Worm (Caenorhabditis elegans) whole organism, young adult: ENCODE measurements around the gene col-123.
"Not testable (repeated sequence)": the region's sequence is repeated elsewhere in the genome, so short reads cannot be mapped to it uniquely, and the experiment has no call there.

Source experiments
- B0336.3 ChIP-seq: fragments of 200-800 bp; sonication (Bioruptor generic); IDR thresholded peaks from 2 replicates; pipeline ENCODE4 v1.3.6; 2022; ENCODE audit warnings: missing genetic modification characterization, missing compliant biosample characterization
- C06A6.2 ChIP-seq: fragments of 200-800 bp; sonication (Bioruptor generic); conservative IDR thresholded peaks from 2 replicates; pipeline ENCODE4 v1.3.6; 2022; ENCODE audit warnings: missing genetic modification characterization, missing compliant biosample characterization
- F39B2.1 ChIP-seq: fragments of 200-800 bp; sonication (Bioruptor generic); IDR thresholded peaks from 2 replicates; pipeline ENCODE4 v1.3.6; 2022; ENCODE audit warnings: missing genetic modification reagents, missing genetic modification characterization, missing compliant biosample characterization
- F52B5.7 ChIP-seq: sonication (generic microtip); optimal IDR thresholded peaks from 2 replicates; lab custom pipeline; 2016; ENCODE audit warnings: mild to moderate bottlenecking, missing genetic modification characterization, missing compliant biosample characterization
- K12H6.12 ChIP-seq: fragments of 200-800 bp; sonication (Bioruptor generic); optimal IDR thresholded peaks from 2 replicates; lab custom pipeline; 2018; ENCODE audit warnings: mild to moderate bottlenecking, missing genetic modification characterization, missing compliant biosample characterization
- T26A5.8 ChIP-seq: sonication (generic microtip); optimal IDR thresholded peaks from 2 replicates; lab custom pipeline; 2016; ENCODE audit warnings: missing genetic modification characterization, missing compliant biosample characterization
- aptf-2 ChIP-seq: fragments of 200-800 bp; sonication (Bioruptor generic); conservative IDR thresholded peaks from 2 replicates; pipeline ENCODE4 v1.3.6; 2022; ENCODE audit warnings: missing genetic modification reagents, missing genetic modification characterization, missing compliant biosample characterization
- atf-7 ChIP-seq: sonication (generic microtip); optimal IDR thresholded peaks from 2 replicates; lab custom pipeline; 2017; ENCODE audit warnings: mild to moderate bottlenecking, missing genetic modification characterization, missing compliant biosample characterization
- attf-5 ChIP-seq: fragments of 200-800 bp; sonication (Bioruptor generic); optimal IDR thresholded peaks from 2 replicates; lab custom pipeline; 2018; ENCODE audit warnings: mild to moderate bottlenecking, missing genetic modification characterization, missing compliant biosample characterization
- attf-6 ChIP-seq: fragments of 200-800 bp; sonication (Bioruptor generic); IDR thresholded peaks from 2 replicates; pipeline ENCODE4 v1.3.6; 2022; ENCODE audit warnings: missing genetic modification reagents, missing genetic modification characterization, missing compliant biosample characterization
- ccch-3 ChIP-seq: fragments of 200-800 bp; sonication (Bioruptor generic); optimal IDR thresholded peaks from 2 replicates; lab custom pipeline; 2018; ENCODE audit warnings: mild to moderate bottlenecking, missing genetic modification characterization, missing compliant biosample characterization
- cebp-2 ChIP-seq: fragments of 200-800 bp; sonication (Bioruptor generic); IDR thresholded peaks from 2 replicates; pipeline ENCODE4 v1.3.6; 2022; ENCODE audit warnings: missing genetic modification characterization, missing compliant biosample characterization
- ceh-79 ChIP-seq: sonication (generic microtip); optimal IDR thresholded peaks from 2 replicates; lab custom pipeline; 2017; ENCODE audit warnings: mild to moderate bottlenecking, missing genetic modification characterization, missing compliant biosample characterization
- egl-44 ChIP-seq: fragments of 200-800 bp; sonication (Bioruptor generic); IDR thresholded peaks from 2 replicates; pipeline ENCODE4 v1.3.6; 2022; ENCODE audit warnings: missing genetic modification reagents, missing genetic modification characterization, missing compliant biosample characterization
- ekl-4 ChIP-seq: fragments of 200-800 bp; sonication (Bioruptor generic); IDR thresholded peaks from 2 replicates; pipeline ENCODE4 v1.3.6; 2022; ENCODE audit warnings: missing genetic modification reagents, missing genetic modification characterization, missing compliant biosample characterization
- ets-4 ChIP-seq: fragments of 200-800 bp; sonication (Bioruptor generic); optimal IDR thresholded peaks from 2 replicates; lab custom pipeline; 2018; ENCODE audit warnings: mild to moderate bottlenecking, missing genetic modification characterization, missing compliant biosample characterization
- hlh-12 ChIP-seq: sonication (generic microtip); optimal IDR thresholded peaks from 2 replicates; lab custom pipeline; 2016; ENCODE audit warnings: missing genetic modification characterization, missing compliant biosample characterization
- hlh-26 ChIP-seq: fragments of 200-800 bp; sonication (Bioruptor generic); conservative IDR thresholded peaks from 2 replicates; pipeline ENCODE4 v1.3.6; 2022; ENCODE audit warnings: missing genetic modification reagents, missing genetic modification characterization, missing compliant biosample characterization
- hmg-20 ChIP-seq: fragments of 200-800 bp; sonication (Bioruptor generic); IDR thresholded peaks from 2 replicates; pipeline ENCODE4 v1.3.6; 2022; ENCODE audit warnings: missing genetic modification reagents, missing genetic modification characterization, missing compliant biosample characterization
- hsf-1 ChIP-seq: fragments of 200-800 bp; sonication (Bioruptor generic); IDR thresholded peaks from 2 replicates; pipeline ENCODE4 v1.3.6; 2022; ENCODE audit warnings: missing genetic modification reagents, missing genetic modification characterization, missing compliant biosample characterization
- let-526 ChIP-seq: fragments of 200-800 bp; sonication (Bioruptor generic); IDR thresholded peaks from 2 replicates; pipeline ENCODE4 v1.3.6; 2022; ENCODE audit warnings: missing genetic modification reagents, missing genetic modification characterization, missing compliant biosample characterization
- let-607 ChIP-seq, 2 experiments: fragments of 200-800 bp in 1 of 2; sonication (Bioruptor generic) in 1 of 2; sonication (generic microtip) in 1 of 2; optimal IDR thresholded peaks; 2 replicates each; lab custom pipeline; 2016 to 2018; ENCODE audit warnings: mild to moderate bottlenecking in 2 of 2, missing compliant biosample characterization in 2 of 2, missing genetic modification characterization in 2 of 2, moderate library complexity in 2 of 2, missing genotype in 1 of 2
- lin-54 ChIP-seq: fragments of 200-800 bp; sonication (Bioruptor generic); optimal IDR thresholded peaks from 2 replicates; lab custom pipeline; 2018; ENCODE audit warnings: mild to moderate bottlenecking, missing genetic modification characterization, missing compliant biosample characterization
- madf-3 ChIP-seq: fragments of 200-800 bp; sonication (Bioruptor generic); IDR thresholded peaks from 2 replicates; pipeline ENCODE4 v1.3.6; 2022; ENCODE audit warnings: missing genetic modification reagents, missing genetic modification characterization, missing compliant biosample characterization
- mel-28 ChIP-seq: sonication (generic microtip); optimal IDR thresholded peaks from 2 replicates; lab custom pipeline; 2016; ENCODE audit warnings: borderline replicate concordance, mild to moderate bottlenecking, missing genetic modification characterization, missing compliant biosample characterization
- nfya-2 ChIP-seq: fragments of 200-800 bp; sonication (Bioruptor generic); IDR thresholded peaks from 2 replicates; pipeline ENCODE4 v1.3.6; 2022; ENCODE audit warnings: missing genetic modification reagents, missing genetic modification characterization, missing compliant biosample characterization
- nhr-27 ChIP-seq: fragments of 200-800 bp; sonication (Bioruptor generic); optimal IDR thresholded peaks from 2 replicates; lab custom pipeline; 2018; ENCODE audit warnings: mild to moderate bottlenecking, missing genetic modification characterization, moderate library complexity, missing compliant biosample characterization
- pbrm-1 ChIP-seq: fragments of 200-800 bp; sonication (Bioruptor generic); IDR thresholded peaks from 2 replicates; pipeline ENCODE4 v1.3.6; 2022; ENCODE audit warnings: missing genetic modification reagents, missing genetic modification characterization, missing compliant biosample characterization
- rec-8 ChIP-seq, 2 experiments: sonication (generic microtip); optimal IDR thresholded peaks; 2 replicates each; lab custom pipeline; 2016; ENCODE audit warnings: mild to moderate bottlenecking in 2 of 2, missing genetic modification characterization in 2 of 2, missing genetic modification reagents in 2 of 2, missing genotype in 2 of 2, missing biosample characterization in 1 of 2, missing compliant biosample characterization in 1 of 2, moderate library complexity in 1 of 2
- sptf-2 ChIP-seq: fragments of 200-800 bp; sonication (Bioruptor generic); optimal IDR thresholded peaks from 2 replicates; lab custom pipeline; 2018; ENCODE audit warnings: mild to moderate bottlenecking, missing genetic modification characterization, missing compliant biosample characterization
- tbp1 ChIP-seq: fragments of 200-800 bp; sonication (Bioruptor generic); optimal IDR thresholded peaks from 2 replicates; lab custom pipeline; 2018; ENCODE audit warnings: mild to moderate bottlenecking, missing genetic modification characterization, missing compliant biosample characterization
- tlf-1 ChIP-seq: fragments of 200-800 bp; sonication (Bioruptor generic); optimal IDR thresholded peaks from 2 replicates; lab custom pipeline; 2018; ENCODE audit warnings: mild to moderate bottlenecking, missing genetic modification characterization, missing compliant biosample characterization
- ztf-25 ChIP-seq: fragments of 200-800 bp; sonication (Bioruptor generic); IDR thresholded peaks from 2 replicates; pipeline ENCODE4 v1.3.6; 2022; ENCODE audit warnings: missing genetic modification reagents, missing genetic modification characterization, missing compliant biosample characterization
- ztf-26 ChIP-seq: sonication (generic microtip); optimal IDR thresholded peaks from 2 replicates; lab custom pipeline; 2017; ENCODE audit warnings: missing genetic modification characterization, missing compliant biosample characterization
- ztf-28 ChIP-seq: fragments of 200-800 bp; sonication (Bioruptor generic); IDR thresholded peaks from 2 replicates; pipeline ENCODE4 v1.3.6; 2022; ENCODE audit warnings: missing genetic modification reagents, missing genetic modification characterization, missing compliant biosample characterization

col-123 gene

DNA sequence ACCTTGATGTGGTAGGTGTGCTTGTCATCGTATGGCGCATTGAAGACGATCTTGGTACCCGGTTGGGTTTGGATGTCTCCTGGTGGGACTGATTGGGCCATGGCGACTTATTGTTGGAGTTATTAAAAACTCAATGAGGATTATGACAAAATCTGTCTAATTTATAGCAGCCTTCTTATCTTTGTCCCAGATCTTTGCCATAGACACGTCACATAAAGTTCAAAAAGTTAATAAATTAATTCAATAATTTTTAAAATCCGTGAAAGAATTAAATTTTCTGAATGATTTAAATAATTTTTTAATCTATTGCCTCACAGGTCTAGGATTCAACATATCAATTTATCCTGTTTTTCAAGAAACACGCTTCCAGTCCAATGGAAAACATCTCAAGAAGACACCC, 14.6 kb downstream of the col-123 start, which contains the start of gene msp-81:
TSS of gene msp-81 (minus strand) at position 101 of the 400 bp plus-strand sequence.
- no peak for TF ChIP-seq ekl-4
- no peak for TF ChIP-seq hmg-20
- no peak for TF ChIP-seq hsf-1 (GFP tag; lab: Robert Waterston, UW)
- TF ChIP-seq F52B5.7 (tag; lab: Kevin White, UChicago): no peak
- no peak for TF ChIP-seq ceh-79
- TF ChIP-seq ztf-28 (GFP tag; lab: Robert Waterston, UW): no peak
- TF ChIP-seq tbp1 (GFP tag; lab: Kevin White, UChicago): no peak
- TF ChIP-seq attf-5 (GFP tag; lab: Kevin White, UChicago): no peak
- TF ChIP-seq attf-6 (GFP tag; lab: Robert Waterston, UW): no peak
- no peak for TF ChIP-seq rec-8 (tag; optimal IDR thresholded peaks at IDR 0.05; lab: Kevin White, UChicago)
- TF ChIP-seq B0336.3: no peak
- no peak for TF ChIP-seq aptf-2 (GFP tag; lab: Robert Waterston, UW)
- no peak for TF ChIP-seq tlf-1
- TF ChIP-seq nhr-27 (tag; lab: Kevin White, UChicago): no peak
- TF ChIP-seq madf-3 (GFP tag; lab: Robert Waterston, UW): no peak
- TF ChIP-seq ets-4 (GFP tag; lab: Kevin White, UChicago): no peak

DNA sequence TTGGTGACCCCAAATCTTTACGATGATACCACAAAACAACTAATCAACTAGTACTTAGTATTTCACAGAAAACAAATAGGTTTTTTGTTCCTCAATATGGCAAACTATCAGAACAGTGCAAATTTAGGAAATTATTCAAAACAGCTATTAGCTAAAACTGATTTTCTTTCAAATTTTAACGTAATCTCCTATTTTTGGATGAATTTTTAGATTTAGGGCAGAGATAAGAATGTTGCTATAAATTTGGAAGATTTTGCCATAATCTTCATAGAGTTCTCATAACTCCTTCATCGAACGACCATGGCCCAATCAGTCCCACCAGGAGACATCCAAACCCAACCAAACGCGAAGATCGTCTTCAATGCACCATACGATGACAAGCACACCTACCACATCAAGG, 15.6 kb downstream of the col-123 start, which contains the start of gene msp-10:
TSS of gene msp-10 (plus strand) at position 301 of the 400 bp plus-strand sequence.
- TF ChIP-seq tlf-1, T26A5.8, F39B2.1: not testable (repeated sequence)

DNA sequence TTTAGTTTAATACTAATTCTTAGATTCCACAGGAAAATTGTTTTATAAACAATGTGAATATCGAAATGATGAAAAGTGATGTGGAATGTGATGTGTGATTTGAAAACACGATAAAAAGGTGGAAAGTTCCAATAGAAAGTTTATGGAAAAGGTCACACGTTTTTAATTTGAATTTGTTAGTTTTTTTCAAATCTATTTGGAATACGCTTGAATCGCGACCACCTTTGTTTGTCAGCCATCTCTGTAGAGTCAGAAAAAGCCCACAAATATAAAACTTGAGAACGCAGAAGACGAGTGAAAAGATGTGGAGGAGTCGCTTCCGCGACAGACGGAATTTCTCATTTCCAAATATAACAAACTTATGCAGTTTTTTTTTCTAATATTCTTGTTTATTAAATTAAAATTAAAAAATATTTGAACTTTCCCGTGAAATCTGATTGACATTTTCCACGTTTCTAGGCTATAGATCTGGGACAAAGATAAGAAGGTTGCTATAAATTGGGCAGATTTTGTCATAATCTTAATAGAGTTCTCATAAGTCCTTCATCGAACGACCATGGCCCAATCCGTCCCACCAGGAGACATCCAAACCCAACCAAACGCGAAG, 19.4 kb downstream of the col-123 start, which contains the start of the genes kin-24 and msp-56:
TSS of gene kin-24 (minus strand) at position 101 of the 607 bp plus-strand sequence.
TSS of gene msp-56 (plus strand) at position 557 of the 607 bp plus-strand sequence.
- TF ChIP-seq let-607 (tag; optimal IDR thresholded peaks at IDR 0.05; lab: Kevin White, UChicago) (no peak), atf-7 (tag; lab: Kevin White, UChicago) (no peak)

DNA sequence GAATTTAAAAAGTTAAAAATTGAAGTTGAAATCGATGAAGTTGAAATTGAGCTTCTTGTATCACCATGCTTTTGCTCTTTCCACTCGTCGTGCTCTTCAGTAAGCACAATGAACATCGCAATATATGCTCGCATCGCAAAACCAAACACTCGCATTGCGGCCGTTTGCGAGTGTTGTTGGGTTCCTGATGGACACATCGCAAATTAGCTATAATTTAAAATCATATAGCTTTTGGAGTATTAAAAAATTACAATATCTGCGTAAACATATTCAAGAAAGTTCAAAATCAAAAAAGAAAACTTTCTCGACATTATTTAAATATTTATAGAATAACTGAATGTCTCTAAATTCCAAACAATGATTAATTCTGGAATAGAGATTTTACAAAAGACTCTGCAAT, 20.4 kb downstream of the col-123 start, which contains the start of gene K07F5.17:
TSS of gene K07F5.17 (plus strand) at position 301 of the 400 bp plus-strand sequence.
- TF ChIP-seq hmg-20 (no peak), ztf-26 (tag; lab: Kevin White, UChicago) (no peak), attf-6 (GFP tag; lab: Robert Waterston, UW) (no peak), mel-28 (no peak), madf-3 (GFP tag; lab: Robert Waterston, UW) (no peak), tbp1 (GFP tag; lab: Kevin White, UChicago) (no peak), hlh-26 (GFP tag; lab: Robert Waterston, UW) (no peak), cebp-2 (GFP tag; lab: Robert Waterston, UW) (no peak), B0336.3 (no peak), lin-54 (GFP tag; lab: Kevin White, UChicago) (no peak), ztf-25 (GFP tag; lab: Robert Waterston, UW) (no peak)

DNA sequence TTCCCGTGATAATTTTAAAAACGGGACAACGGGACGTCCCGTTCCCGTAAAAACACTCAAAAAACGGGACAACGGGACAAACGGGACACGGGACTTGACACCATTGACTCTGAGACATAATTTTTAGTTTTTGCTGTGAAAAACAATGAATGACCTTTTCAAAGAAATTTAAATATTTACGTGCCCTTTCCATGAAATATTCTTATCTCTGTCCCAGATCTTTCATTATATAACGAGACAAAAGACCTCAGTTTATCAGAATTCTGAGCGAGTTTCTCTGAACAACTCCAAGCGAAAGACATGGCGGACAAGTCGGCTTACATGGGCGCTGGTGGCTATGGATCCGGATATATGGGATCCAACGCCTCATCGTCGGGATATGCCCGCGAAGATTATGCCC, 22.0 kb downstream of the col-123 start, which contains the start of gene nspd-2:
TSS of gene nspd-2 (plus strand) at position 301 of the 400 bp plus-strand sequence.
- TF ChIP-seq nhr-27 (tag; lab: Kevin White, UChicago): no peak
- no peak for TF ChIP-seq K12H6.12
- TF ChIP-seq C06A6.2 (GFP tag; lab: Robert Waterston, UW): no peak
- TF ChIP-seq ceh-79: no peak
- TF ChIP-seq mel-28: no peak
- TF ChIP-seq nfya-2: no peak
- TF ChIP-seq sptf-2 (GFP tag; lab: Kevin White, UChicago): no peak
- TF ChIP-seq T26A5.8: no peak
- no peak for TF ChIP-seq hlh-12
- TF ChIP-seq egl-44 (GFP tag; lab: Robert Waterston, UW): no peak
- no peak for TF ChIP-seq pbrm-1 (GFP tag; lab: Robert Waterston, UW)
- TF ChIP-seq ccch-3 (GFP tag; lab: Kevin White, UChicago): no peak
- no peak for TF ChIP-seq let-526 (GFP tag; lab: Robert Waterston, UW)
